Worm (Caenorhabditis elegans) whole organism, early embryonic: ENCODE results near the gene K02F3.12.

Experiments
- B0310.2 ChIP-seq: sonication (generic microtip); optimal IDR thresholded peaks from 2 replicates; lab custom pipeline; 2016; ENCODE audit warnings: mild to moderate bottlenecking, missing genetic modification characterization, missing compliant biosample characterization
- ama-1 ChIP-seq: fragments of 150-350 bp; optimal IDR thresholded peaks from 2 replicates; lab custom pipeline; 2014
- ceh-13 ChIP-seq: fragments of 200-800 bp; sonication (Bioruptor generic); optimal IDR thresholded peaks from 2 replicates; lab custom pipeline; 2018; ENCODE audit warnings: mild to moderate bottlenecking, missing genetic modification characterization, missing compliant biosample characterization
- ceh-36 ChIP-seq: sonication (generic microtip); optimal IDR thresholded peaks from 2 replicates; lab custom pipeline; 2016; ENCODE audit warnings: missing genetic modification characterization, inconsistent platforms, missing compliant biosample characterization
- ets-7 ChIP-seq: sonication (generic microtip); optimal IDR thresholded peaks from 2 replicates; lab custom pipeline; 2016; ENCODE audit warnings: missing genotype, missing genetic modification characterization, missing compliant biosample characterization
- flt-1 ChIP-seq: fragments of 200-800 bp; sonication (Bioruptor generic); IDR thresholded peaks from 2 replicates; pipeline ENCODE4 v1.3.6; 2022; ENCODE audit warnings: missing genetic modification characterization, missing compliant biosample characterization
- hmbx-1 ChIP-seq: sonication (generic microtip); optimal IDR thresholded peaks from 2 replicates; lab custom pipeline; 2016; ENCODE audit warnings: mild to moderate bottlenecking, missing genetic modification characterization, missing compliant biosample characterization
- scrt-1 ChIP-seq: fragments of 200-800 bp; sonication (Bioruptor generic); IDR thresholded peaks from 2 replicates; pipeline ENCODE4 v1.3.6; 2022; ENCODE audit warnings: missing genetic modification characterization, missing compliant biosample characterization
- sea-1 ChIP-seq: fragments of 200-800 bp; sonication (Bioruptor generic); conservative IDR thresholded peaks from 2 replicates; pipeline ENCODE4 v1.3.6; 2022; ENCODE audit warnings: missing genetic modification characterization, missing compliant biosample characterization
- tbx-11 ChIP-seq: fragments of 200-800 bp; sonication (Bioruptor generic); IDR thresholded peaks from 2 replicates; pipeline ENCODE4 v1.3.6; 2022; ENCODE audit warnings: missing genetic modification characterization, missing compliant biosample characterization
- tbx-37 ChIP-seq: fragments of 200-800 bp; sonication (Bioruptor generic); conservative IDR thresholded peaks from 2 replicates; pipeline ENCODE4 v1.3.6; 2022; ENCODE audit warnings: missing genetic modification reagents, missing genetic modification characterization, missing compliant biosample characterization
- tra-4 ChIP-seq: sonication (generic microtip); optimal IDR thresholded peaks from 2 replicates; lab custom pipeline; 2017; ENCODE audit warnings: missing genetic modification characterization, missing compliant biosample characterization

DNA sequence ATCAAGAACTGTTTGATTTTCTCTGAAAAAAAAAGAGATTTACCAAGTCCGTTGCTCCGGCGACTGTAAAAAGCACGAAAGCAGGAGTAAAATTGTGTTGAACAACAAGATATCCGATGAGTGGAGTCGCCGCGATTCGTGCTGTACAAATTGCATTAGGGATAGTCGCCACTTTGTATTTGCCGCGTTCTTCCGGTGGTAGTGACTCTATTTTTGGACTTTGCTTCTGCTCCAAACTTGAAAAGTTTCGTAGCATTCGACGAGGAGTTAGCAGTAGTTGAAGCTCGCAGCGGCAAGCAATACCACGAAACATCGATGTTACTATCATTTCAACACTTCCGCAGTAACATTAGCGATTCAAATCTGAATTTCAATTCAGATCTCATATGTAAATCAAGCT is 53.2 kb downstream of the K02F3.12 start, which contains the start of gene crls-1:
- TF ChIP-seq ets-7 (tag; lab: Kevin White, UChicago), result no peak
- TF ChIP-seq tra-4 (tag; lab: Kevin White, UChicago), result no peak
- TF ChIP-seq scrt-1 (GFP tag; lab: Robert Waterston, UW), result no peak
- no peak for TF ChIP-seq ama-1 (lab: Kevin White, UChicago)
- no peak for TF ChIP-seq tbx-37
- no peak for TF ChIP-seq ceh-36 (tag; lab: Kevin White, UChicago)
- TF ChIP-seq flt-1 (GFP tag; lab: Robert Waterston, UW), result no peak
- no peak for TF ChIP-seq hmbx-1 (tag; lab: Kevin White, UChicago)
- TF ChIP-seq ceh-13, result no peak
- no peak for TF ChIP-seq B0310.2 (tag; lab: Kevin White, UChicago)
- TF ChIP-seq tbx-11 (GFP tag; lab: Robert Waterston, UW), result no peak
- TF ChIP-seq sea-1 (GFP tag; lab: Robert Waterston, UW), result no peak
